Fruit fly (Drosophila melanogaster) whole organism, prepupa: Measurements from ENCODE around the gene CG1136.

Source experiments
- Blimp-1 ChIP-seq: fragments of 200-800 bp; sonication (Bioruptor generic); optimal IDR thresholded peaks from 3 replicates; lab custom pipeline; 2017; ENCODE audit warnings: missing biosample characterization, missing genetic modification characterization, mild to moderate bottlenecking, moderate library complexity, missing genetic modification reagents
- CG10631 ChIP-seq: fragments of 200-800 bp; sonication (Bioruptor generic); optimal IDR thresholded peaks from 2 replicates; lab custom pipeline; 2016; ENCODE audit warnings: missing biosample characterization, missing genetic modification characterization
- CG10669 ChIP-seq: fragments of 200-800 bp; sonication (Bioruptor generic); optimal IDR thresholded peaks from 3 replicates; lab custom pipeline; 2018; ENCODE audit warnings: missing biosample characterization, mild to moderate bottlenecking, missing genetic modification characterization, moderate library complexity
- CG11294 ChIP-seq: fragments of 200-800 bp; sonication (Bioruptor generic); IDR thresholded peaks from 2 replicates; pipeline ENCODE4 v1.3.6; 2022; ENCODE audit warnings: missing biosample characterization, missing genetic modification characterization
- CG11762 ChIP-seq: fragments of 200-800 bp; sonication (Bioruptor generic); optimal IDR thresholded peaks from 3 replicates; lab custom pipeline; 2016; ENCODE audit warnings: missing biosample characterization, missing genetic modification characterization; ENCODE audit not compliant: insufficient read depth
- CG11902 ChIP-seq: fragments of 200-800 bp; sonication (Bioruptor generic); optimal IDR thresholded peaks from 3 replicates; lab custom pipeline; 2016; ENCODE audit warnings: missing biosample characterization, missing genetic modification characterization
- CG3032 ChIP-seq: fragments of 200-800 bp; optimal IDR thresholded peaks from 2 replicates; lab custom pipeline; 2019; ENCODE audit warnings: missing biosample characterization, mild to moderate bottlenecking, missing genetic modification characterization, moderate library complexity
- CG32006 ChIP-seq: fragments of 200-800 bp; sonication (Bioruptor generic); optimal IDR thresholded peaks from 3 replicates; lab custom pipeline; 2017; ENCODE audit warnings: missing biosample characterization, mild to moderate bottlenecking, missing genetic modification characterization
- CG6276 ChIP-seq: fragments of 200-800 bp; sonication (Bioruptor generic); optimal IDR thresholded peaks from 2 replicates; lab custom pipeline; 2017; ENCODE audit warnings: missing biosample characterization, mild to moderate bottlenecking, missing genetic modification characterization
- CG6808 ChIP-seq: fragments of 200-800 bp; sonication (Bioruptor generic); optimal IDR thresholded peaks from 3 replicates; lab custom pipeline; 2017; ENCODE audit warnings: missing biosample characterization, missing genetic modification characterization, mild to moderate bottlenecking, moderate library complexity, missing genetic modification reagents
- CG6854 ChIP-seq: fragments of 200-800 bp; sonication (Bioruptor generic); optimal IDR thresholded peaks from 2 replicates; lab custom pipeline; 2017; ENCODE audit warnings: missing biosample characterization, mild to moderate bottlenecking, missing genetic modification characterization
- CG8632 ChIP-seq: fragments of 200-800 bp; sonication (Bioruptor generic); optimal IDR thresholded peaks from 3 replicates; lab custom pipeline; 2016; ENCODE audit warnings: missing biosample characterization, missing genetic modification characterization
- CG9139 ChIP-seq: fragments of 200-800 bp; sonication (Bioruptor generic); optimal IDR thresholded peaks from 3 replicates; lab custom pipeline; 2017; ENCODE audit warnings: missing biosample characterization, mild to moderate bottlenecking, missing genetic modification characterization
- Eip78C ChIP-seq: fragments of 200-800 bp; sonication (Bioruptor generic); peaks from one replicate; lab custom pipeline; 2016; ENCODE audit warnings: missing biosample characterization, missing genetic modification characterization
- Eip93F ChIP-seq: fragments of 200-800 bp; sonication (Bioruptor generic); optimal IDR thresholded peaks from 2 replicates; lab custom pipeline; 2016; ENCODE audit warnings: missing biosample characterization, mild to moderate bottlenecking, missing genetic modification characterization
- Ets21C ChIP-seq: fragments of 200-800 bp; sonication (Bioruptor generic); optimal IDR thresholded peaks from 3 replicates; lab custom pipeline; 2016; ENCODE audit warnings: missing biosample characterization, missing genetic modification characterization
- Ets96B ChIP-seq: fragments of 200-800 bp; optimal IDR thresholded peaks from 2 replicates; lab custom pipeline; 2019; ENCODE audit warnings: missing biosample characterization, mild to moderate bottlenecking, missing genetic modification characterization, moderate library complexity
- Hr38 ChIP-seq: sonication (Bioruptor generic); optimal IDR thresholded peaks from 2 replicates; lab custom pipeline; 2016; ENCODE audit warnings: missing biosample characterization, missing genetic modification characterization
- Hr4 ChIP-seq: fragments of 200-800 bp; sonication (Bioruptor generic); optimal IDR thresholded peaks from 3 replicates; lab custom pipeline; 2016; ENCODE audit warnings: missing biosample characterization, missing genetic modification characterization
- Lpt ChIP-seq: fragments of 200-800 bp; sonication (Bioruptor generic); optimal IDR thresholded peaks from 3 replicates; lab custom pipeline; 2016; ENCODE audit warnings: missing biosample characterization, missing genetic modification characterization
- Met ChIP-seq: fragments of 200-800 bp; sonication (Bioruptor generic); optimal IDR thresholded peaks from 3 replicates; lab custom pipeline; 2016; ENCODE audit warnings: missing biosample characterization, missing genetic modification characterization
- OdsH ChIP-seq: fragments of 200-800 bp; sonication (Bioruptor generic); optimal IDR thresholded peaks from 3 replicates; lab custom pipeline; 2016; ENCODE audit warnings: missing biosample characterization, missing genetic modification characterization
- Sox14 ChIP-seq: fragments of 200-800 bp; sonication (Bioruptor generic); optimal IDR thresholded peaks from 3 replicates; lab custom pipeline; 2016; ENCODE audit warnings: missing biosample characterization, missing genetic modification characterization
- achi ChIP-seq: fragments of 200-800 bp; sonication (Bioruptor generic); optimal IDR thresholded peaks from 3 replicates; lab custom pipeline; 2016; ENCODE audit warnings: missing biosample characterization, missing genetic modification characterization
- acj6 ChIP-seq: fragments of 200-800 bp; sonication (Bioruptor generic); optimal IDR thresholded peaks from 3 replicates; lab custom pipeline; 2016; ENCODE audit warnings: missing biosample characterization, missing genetic modification characterization
- dac ChIP-seq: fragments of 200-800 bp; sonication (Bioruptor generic); optimal IDR thresholded peaks from 2 replicates; lab custom pipeline; 2017; ENCODE audit warnings: missing biosample characterization, mild to moderate bottlenecking, missing genetic modification characterization
- dsx ChIP-seq: fragments of 200-800 bp; optimal IDR thresholded peaks from 3 replicates; lab custom pipeline; 2019; ENCODE audit warnings: missing biosample characterization, mild to moderate bottlenecking, missing genetic modification characterization, moderate library complexity; ENCODE audit not compliant: poor library complexity, severe bottlenecking
- fd59A ChIP-seq: fragments of 200-800 bp; sonication (Bioruptor generic); optimal IDR thresholded peaks from 2 replicates; lab custom pipeline; 2017; ENCODE audit warnings: missing biosample characterization, mild to moderate bottlenecking, missing genetic modification characterization, missing genetic modification reagents
- fd85E ChIP-seq: fragments of 200-800 bp; sonication (Bioruptor generic); optimal IDR thresholded peaks from 3 replicates; lab custom pipeline; 2016; ENCODE audit warnings: missing biosample characterization, missing genetic modification characterization
- fkh ChIP-seq: fragments of 200-800 bp; sonication (Bioruptor generic); optimal IDR thresholded peaks from 3 replicates; lab custom pipeline; 2017; ENCODE audit warnings: missing biosample characterization, mild to moderate bottlenecking, missing genetic modification characterization, moderate library complexity
- net ChIP-seq: fragments of 200-800 bp; sonication (Bioruptor generic); optimal IDR thresholded peaks from 3 replicates; lab custom pipeline; 2016; ENCODE audit warnings: missing biosample characterization, missing genetic modification characterization
- pdm3 ChIP-seq: fragments of 200-800 bp; sonication (Bioruptor generic); optimal IDR thresholded peaks from 3 replicates; lab custom pipeline; 2016; ENCODE audit warnings: missing biosample characterization, missing genetic modification characterization
- salr ChIP-seq, 2 experiments: fragments of 200-800 bp; sonication (Bioruptor generic); optimal IDR thresholded peaks; 3 replicates each; lab custom pipeline; 2016 to 2018; ENCODE audit warnings: missing biosample characterization in 2 of 2, missing genetic modification characterization in 2 of 2, mild to moderate bottlenecking in 1 of 2
- spab ChIP-seq: fragments of 200-800 bp; sonication (Bioruptor generic); optimal IDR thresholded peaks from 2 replicates; lab custom pipeline; 2017; ENCODE audit warnings: missing biosample characterization, mild to moderate bottlenecking, missing genetic modification characterization, missing genetic modification reagents
- topi ChIP-seq: fragments of 200-800 bp; sonication (Bioruptor generic); optimal IDR thresholded peaks from 3 replicates; lab custom pipeline; 2016; ENCODE audit warnings: missing biosample characterization, missing genetic modification characterization
- vri ChIP-seq: fragments of 200-800 bp; sonication (Bioruptor generic); optimal IDR thresholded peaks from 3 replicates; lab custom pipeline; 2016; ENCODE audit warnings: missing biosample characterization, mild to moderate bottlenecking, missing genetic modification characterization

The CG1136 gene

DNA sequence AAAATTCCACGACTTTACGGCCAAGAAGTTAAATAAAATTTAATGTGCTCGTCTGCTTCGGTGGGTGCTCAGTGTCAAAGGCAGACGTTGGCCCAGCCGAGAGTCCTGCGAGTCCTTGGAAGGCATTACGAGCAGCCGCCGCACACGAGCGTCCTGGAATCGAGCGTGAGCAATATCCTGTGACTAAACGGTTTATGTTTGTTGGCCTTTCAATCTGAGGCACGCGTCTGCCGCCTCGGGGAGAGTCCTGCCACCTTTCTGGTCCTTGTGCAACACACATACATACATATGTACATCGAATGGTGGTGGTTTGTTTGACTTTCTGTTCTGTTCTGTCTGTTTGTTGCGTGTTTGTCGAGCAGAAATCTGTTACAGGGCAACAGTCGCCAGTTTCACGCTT lies 37.0 kb downstream of the CG1136 start:
- TF ChIP-seq Ets96B (no peak), Eip78C (GFP tag; lab: Kevin White, UChicago) (no peak), spab (GFP tag; lab: Kevin White, UChicago) (no peak), net (GFP tag; lab: Kevin White, UChicago) (no peak), CG10631 (GFP tag; lab: Kevin White, UChicago) (no peak), CG8632 (no peak), CG6854 (GFP tag; lab: Kevin White, UChicago) (no peak), achi (GFP tag; lab: Kevin White, UChicago) (no peak), CG10669 (no peak), CG32006 (GFP tag; lab: Kevin White, UChicago) (no peak), CG6808 (GFP tag; lab: Kevin White, UChicago) (no peak), acj6 (no peak), pdm3 (GFP tag; lab: Kevin White, UChicago) (no peak), OdsH (GFP tag; lab: Kevin White, UChicago) (no peak), fd59A (no peak)
- TF ChIP-seq, all 60 proteins: peak for 0

DNA sequence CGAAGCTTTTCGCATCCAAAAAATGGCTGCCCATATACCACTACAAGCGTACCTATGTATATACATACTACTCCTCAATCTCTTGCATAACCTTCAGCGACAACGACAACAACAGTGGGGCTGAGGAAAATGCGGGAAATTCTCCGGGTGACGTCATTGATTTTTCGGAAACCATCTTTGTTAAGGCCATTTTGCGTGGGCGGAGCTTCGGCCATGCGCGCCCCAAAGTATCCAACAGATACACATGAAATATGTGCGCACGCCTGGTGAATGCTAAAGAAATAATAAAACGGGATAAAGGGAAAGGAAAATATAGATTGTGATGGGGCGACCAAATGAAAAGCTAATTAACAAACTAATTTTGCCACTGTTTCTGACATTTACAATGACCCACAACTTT lies 39.5 kb downstream of the CG1136 start:
- TF ChIP-seq Ets96B (no peak), CG9139 (GFP tag; lab: Kevin White, UChicago) (no peak), Hr38 (no peak), Sox14 (GFP tag; lab: Kevin White, UChicago) (no peak), fd85E (GFP tag; lab: Kevin White, UChicago) (no peak), achi (GFP tag; lab: Kevin White, UChicago) (no peak), CG11294 (no peak), fkh (GFP tag; lab: Kevin White, UChicago) (no peak), fd59A (no peak), Blimp-1 (GFP tag; lab: Kevin White, UChicago) (no peak), CG3032 (tag; lab: Kevin White, UChicago) (no peak), Ets21C (GFP tag; lab: Kevin White, UChicago) (no peak), CG11902 (GFP tag; lab: Kevin White, UChicago) (no peak), Eip93F (no peak), OdsH (GFP tag; lab: Kevin White, UChicago) (no peak)

DNA sequence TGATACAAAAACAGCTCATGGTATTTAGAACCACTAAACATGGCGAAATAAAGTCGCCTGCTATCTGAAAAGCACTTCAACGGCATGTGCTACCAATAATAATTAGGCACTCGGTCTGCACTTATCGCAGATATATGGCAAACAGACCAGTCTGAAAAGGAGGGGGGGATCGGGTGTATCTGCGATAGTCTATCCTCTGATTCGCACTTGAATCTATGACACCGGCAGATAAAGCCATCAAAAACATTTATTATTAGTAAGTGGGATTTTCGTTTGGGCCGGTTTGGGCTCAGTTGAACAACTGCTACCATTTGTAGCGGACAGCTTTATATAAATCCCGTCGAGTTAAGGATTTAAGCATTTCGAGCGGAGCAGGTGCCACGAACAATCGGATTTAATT lies 40.9 kb downstream of the CG1136 start, which contains the start of gene CG14989:
Gene CG14989, plus strand, starts transcription at position 301 of the 400 bp plus-strand sequence.
- TF ChIP-seq Hr38 (no peak), CG11762 (GFP tag; lab: Kevin White, UChicago) (no peak), net (GFP tag; lab: Kevin White, UChicago) (no peak), topi (no peak), CG8632 (no peak), CG6854 (GFP tag; lab: Kevin White, UChicago) (no peak), acj6 (no peak), CG32006 (GFP tag; lab: Kevin White, UChicago) (no peak), Lpt (GFP tag; lab: Kevin White, UChicago) (no peak), Eip78C (GFP tag; lab: Kevin White, UChicago) (no peak), Sox14 (GFP tag; lab: Kevin White, UChicago) (no peak)
- TF ChIP-seq, all 60 proteins: peak for 0

DNA sequence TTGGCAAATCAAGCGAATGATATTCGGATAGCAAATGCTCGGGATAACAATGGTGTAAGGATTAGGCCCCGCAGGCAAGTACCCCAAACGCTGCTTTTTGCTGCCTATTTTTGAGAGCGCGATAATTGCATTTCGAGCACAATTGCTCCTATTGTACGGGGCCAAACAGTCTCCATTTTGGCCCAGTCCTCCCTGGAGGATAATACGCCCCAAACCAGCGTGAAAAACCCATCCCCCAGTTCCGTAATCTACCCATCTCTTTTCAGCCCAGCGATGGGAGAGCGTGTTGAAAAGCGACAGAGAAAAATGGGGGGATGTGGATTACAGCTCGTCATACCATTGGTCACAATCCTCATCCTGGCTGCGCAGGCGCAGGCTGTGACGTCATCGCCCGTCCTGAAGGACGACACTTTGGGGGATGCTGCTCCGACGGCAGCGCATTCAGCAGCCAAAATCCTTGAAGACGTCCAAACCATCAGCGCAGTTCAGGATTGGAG lies 42.3 kb downstream of the CG1136 start, which contains the start of gene Gad1:
Gene Gad1, minus strand, starts transcription at position 51 of the 497 bp plus-strand sequence.
- TF ChIP-seq Hr4 (GFP tag; lab: Kevin White, UChicago) (no peak), Met (no peak), vri (GFP tag; lab: Kevin White, UChicago) (no peak), dac (no peak), CG11902 (GFP tag; lab: Kevin White, UChicago) (no peak), salr (GFP tag; optimal IDR thresholded peaks at IDR 0.05; lab: Kevin White, UChicago) (no peak), spab (GFP tag; lab: Kevin White, UChicago) (no peak), fd59A (no peak), dsx (no peak), CG6276 (GFP tag; lab: Kevin White, UChicago) (no peak), CG3032 (tag; lab: Kevin White, UChicago) (no peak)
